Worm (Caenorhabditis elegans) whole organism, L4 larva: Measurements from ENCODE around the gene nep-26.

ENCODE experiments used
- D1046.2 ChIP-seq: fragments of 200-800 bp; sonication (Bioruptor generic); IDR thresholded peaks from 2 replicates; pipeline ENCODE4 v1.3.6; 2022; ENCODE audit warnings: missing genetic modification characterization, missing compliant biosample characterization
- F26F4.8 ChIP-seq: fragments of 200-800 bp; sonication (Bioruptor generic); conservative IDR thresholded peaks from 2 replicates; pipeline ENCODE4 v1.3.6; 2022; ENCODE audit warnings: missing genetic modification characterization, missing compliant biosample characterization
- F37D6.2 ChIP-seq: sonication (generic microtip); optimal IDR thresholded peaks from 2 replicates; lab custom pipeline; 2016; ENCODE audit warnings: mild to moderate bottlenecking, missing genetic modification characterization, missing compliant biosample characterization
- T20F7.1 ChIP-seq: fragments of 200-800 bp; sonication (Bioruptor generic); optimal IDR thresholded peaks from 2 replicates; lab custom pipeline; 2018; ENCODE audit warnings: mild to moderate bottlenecking, missing genetic modification characterization, missing compliant biosample characterization
- Y105C5A.15 ChIP-seq: fragments of 200-800 bp; sonication (Bioruptor generic); IDR thresholded peaks from 2 replicates; pipeline ENCODE4 v1.3.6; 2022; ENCODE audit warnings: missing genetic modification characterization, missing compliant biosample characterization
- ZK337.2 ChIP-seq: fragments of 200-800 bp; sonication (Bioruptor generic); IDR thresholded peaks from 2 replicates; pipeline ENCODE4 v1.3.6; 2022; ENCODE audit warnings: missing genetic modification reagents, missing genetic modification characterization, missing compliant biosample characterization
- aha-1 ChIP-seq: fragments of 150-350 bp; peaks from one replicate; lab custom pipeline; 2014; ENCODE audit warnings: missing biosample characterization, missing genetic modification characterization
- attf-4 ChIP-seq: sonication (generic microtip); optimal IDR thresholded peaks from 3 replicates; lab custom pipeline; 2017; ENCODE audit warnings: missing biosample characterization, missing genetic modification characterization
- ceh-28 ChIP-seq: fragments of 150-350 bp; optimal IDR thresholded peaks from 2 replicates; lab custom pipeline; 2014; ENCODE audit warnings: missing biosample characterization, missing genetic modification reagents, missing genetic modification characterization
- cey-2 ChIP-seq: sonication (generic microtip); optimal IDR thresholded peaks from 3 replicates; lab custom pipeline; 2017; ENCODE audit warnings: missing genetic modification characterization, mild to moderate bottlenecking, missing compliant biosample characterization, antibody characterized with exemption, borderline replicate concordance; ENCODE audit not compliant: insufficient read depth
- ctbp-1 ChIP-seq: fragments of 200-800 bp; sonication (Bioruptor generic); IDR thresholded peaks from 2 replicates; pipeline ENCODE4 v1.3.6; 2022; ENCODE audit warnings: missing genetic modification reagents, missing genetic modification characterization, missing compliant biosample characterization
- daf-12 ChIP-seq: fragments of 150-350 bp; optimal IDR thresholded peaks from 2 replicates; lab custom pipeline; 2014; ENCODE audit warnings: missing biosample characterization, missing genetic modification reagents, missing genetic modification characterization
- daf-19 ChIP-seq: fragments of 200-800 bp; sonication (Bioruptor generic); conservative IDR thresholded peaks from 2 replicates; pipeline ENCODE4 v1.3.6; 2022; ENCODE audit warnings: missing genetic modification characterization, missing compliant biosample characterization
- dmd-6 ChIP-seq: fragments of 200-800 bp; sonication (Bioruptor generic); IDR thresholded peaks from 2 replicates; pipeline ENCODE4 v1.3.6; 2022; ENCODE audit warnings: missing genetic modification reagents, missing genetic modification characterization, missing compliant biosample characterization
- duxl-1 ChIP-seq: sonication (generic microtip); optimal IDR thresholded peaks from 2 replicates; lab custom pipeline; 2016; ENCODE audit warnings: mild to moderate bottlenecking, missing genetic modification characterization, moderate library complexity, missing compliant biosample characterization; ENCODE audit not compliant: poor library complexity
- egl-43 ChIP-seq: fragments of 200-800 bp; sonication (Bioruptor generic); IDR thresholded peaks from 2 replicates; pipeline ENCODE4 v1.3.6; 2022; ENCODE audit warnings: missing genetic modification reagents, missing genetic modification characterization, missing compliant biosample characterization
- fos-1 ChIP-seq: fragments of 150-350 bp; optimal IDR thresholded peaks from 2 replicates; lab custom pipeline; 2014; ENCODE audit warnings: missing biosample characterization, missing genetic modification characterization
- hmg-1.1 ChIP-seq: fragments of 200-800 bp; sonication (Bioruptor generic); IDR thresholded peaks from 2 replicates; pipeline ENCODE4 v1.3.6; 2022; ENCODE audit warnings: missing genetic modification reagents, missing genetic modification characterization, missing compliant biosample characterization
- lin-15B ChIP-seq: fragments of 150-350 bp; sonication (generic microtip); optimal IDR thresholded peaks from 3 replicates; lab custom pipeline; 2014; ENCODE audit warnings: missing biosample characterization, missing genetic modification characterization
- lin-38 ChIP-seq: fragments of 200-800 bp; sonication (Bioruptor generic); IDR thresholded peaks from 2 replicates; pipeline ENCODE4 v1.3.6; 2022; ENCODE audit warnings: missing genetic modification reagents, missing genetic modification characterization, missing compliant biosample characterization
- madf-5 ChIP-seq, 2 experiments: fragments of 200-800 bp; sonication (Bioruptor generic); IDR thresholded peaks; 2 replicates each; pipeline ENCODE4 v1.3.6; 2022; ENCODE audit warnings: missing compliant biosample characterization in 2 of 2, missing genetic modification characterization in 2 of 2
- madf-9 ChIP-seq: fragments of 200-800 bp; sonication (Bioruptor generic); conservative IDR thresholded peaks from 2 replicates; pipeline ENCODE4 v1.3.6; 2022; ENCODE audit warnings: missing genetic modification reagents, missing genetic modification characterization, missing compliant biosample characterization
- mdl-1 ChIP-seq, 2 experiments: fragments of 150-350 bp in 1 of 2; sonication (generic microtip) in 1 of 2; optimal IDR thresholded peaks; 2 replicates each; lab custom pipeline; 2014 to 2017; ENCODE audit warnings: missing biosample characterization in 2 of 2, missing genetic modification characterization in 2 of 2
- mep-1 ChIP-seq: fragments of 150-350 bp; sonication (generic microtip); optimal IDR thresholded peaks from 3 replicates; lab custom pipeline; 2014; ENCODE audit warnings: missing biosample characterization, missing genetic modification characterization
- mes-2 ChIP-seq: sonication (generic microtip); optimal IDR thresholded peaks from 2 replicates; lab custom pipeline; 2016; ENCODE audit warnings: missing genotype, mild to moderate bottlenecking, missing genetic modification characterization, missing compliant biosample characterization; ENCODE audit not compliant: poor library complexity, severe bottlenecking
- mxl-2 ChIP-seq: fragments of 200-800 bp; sonication (Bioruptor generic); conservative IDR thresholded peaks from 2 replicates; pipeline ENCODE4 v1.3.6; 2022; ENCODE audit warnings: missing genetic modification reagents, missing genetic modification characterization, missing compliant biosample characterization
- nhr-10 ChIP-seq: fragments of 150-350 bp; optimal IDR thresholded peaks from 2 replicates; lab custom pipeline; 2014; ENCODE audit warnings: missing biosample characterization, missing genetic modification characterization
- nhr-11 ChIP-seq: fragments of 150-350 bp; optimal IDR thresholded peaks from 2 replicates; lab custom pipeline; 2014; ENCODE audit warnings: missing biosample characterization, missing genetic modification characterization
- nhr-111 ChIP-seq: fragments of 200-800 bp; sonication (Bioruptor generic); optimal IDR thresholded peaks from 2 replicates; lab custom pipeline; 2018; ENCODE audit warnings: mild to moderate bottlenecking, missing genetic modification characterization, missing compliant biosample characterization
- nhr-25 ChIP-seq: sonication (generic microtip); optimal IDR thresholded peaks from 2 replicates; lab custom pipeline; 2017; ENCODE audit warnings: missing genetic modification characterization, mild to moderate bottlenecking, missing compliant biosample characterization, antibody characterized with exemption, moderate library complexity, borderline replicate concordance; ENCODE audit not compliant: insufficient read depth
- nhr-42 ChIP-seq: fragments of 200-800 bp; sonication (Bioruptor generic); IDR thresholded peaks from 2 replicates; pipeline ENCODE4 v1.3.6; 2022; ENCODE audit warnings: missing genetic modification characterization, missing compliant biosample characterization
- nhr-77 ChIP-seq: fragments of 150-350 bp; optimal IDR thresholded peaks from 2 replicates; lab custom pipeline; 2014; ENCODE audit warnings: missing biosample characterization, missing genetic modification characterization
- php-3 ChIP-seq: fragments of 200-800 bp; sonication (Bioruptor generic); IDR thresholded peaks from 2 replicates; pipeline ENCODE4 v1.3.6; 2022; ENCODE audit warnings: missing genetic modification reagents, missing genetic modification characterization, missing compliant biosample characterization
- set-16 ChIP-seq: fragments of 200-800 bp; sonication (Bioruptor generic); IDR thresholded peaks from 2 replicates; pipeline ENCODE4 v1.3.6; 2022; ENCODE audit warnings: missing genetic modification reagents, missing genetic modification characterization, missing compliant biosample characterization
- skn-1 ChIP-seq: fragments of 150-350 bp; optimal IDR thresholded peaks from 2 replicates; lab custom pipeline; 2014; ENCODE audit warnings: missing biosample characterization, missing genetic modification characterization
- spr-1 ChIP-seq: sonication (generic microtip); optimal IDR thresholded peaks from 2 replicates; lab custom pipeline; 2016; ENCODE audit warnings: mild to moderate bottlenecking, missing genetic modification characterization, missing compliant biosample characterization
- tag-97 ChIP-seq: fragments of 200-800 bp; sonication (Bioruptor generic); IDR thresholded peaks from 2 replicates; pipeline ENCODE4 v1.3.6; 2022; ENCODE audit warnings: missing genetic modification characterization, missing compliant biosample characterization
- unc-130 ChIP-seq: sonication (generic microtip); optimal IDR thresholded peaks from 2 replicates; lab custom pipeline; 2016; ENCODE audit warnings: missing genetic modification reagents, missing genetic modification characterization, missing compliant biosample characterization
- zag-1 ChIP-seq: fragments of 150-350 bp; optimal IDR thresholded peaks from 2 replicates; lab custom pipeline; 2014; ENCODE audit warnings: missing biosample characterization, missing genetic modification characterization

Gene nep-26

ce11 chrII:10248355-10249041 is 51.4 kb downstream of the nep-26 start, which contains the start of gene atad-3 (continued):
- TF ChIP-seq F26F4.8 (no peak), nhr-10 (peak; percentile 25), mdl-1 (tag; optimal IDR thresholded peaks at IDR 0.05; lab: Kevin White, UChicago) (peak in 1 of 2 experiments; percentile 48), nhr-42 (GFP tag; lab: Robert Waterston, UW) (peak; percentile 95), nhr-77 (tag; lab: Kevin White, UChicago) (peak; percentile 85), daf-19 (GFP tag; lab: Robert Waterston, UW) (peak; percentile 81; the same call in 1 of the 2 replicates), fos-1 (tag; lab: Kevin White, UChicago) (no peak), nhr-111 (GFP tag; lab: Kevin White, UChicago) (no peak), ceh-28 (tag; lab: Kevin White, UChicago) (no peak), attf-4 (tag; lab: Kevin White, UChicago) (no peak), hmg-1.1 (GFP tag; lab: Robert Waterston, UW) (peak; percentile 98), aha-1 (peak; percentile 90), cey-2 (no peak), Y105C5A.15 (GFP tag; lab: Robert Waterston, UW) (peak; percentile 59; the same call in 1 of the 2 replicates), ctbp-1 (peak; percentile 94), duxl-1 (tag; lab: Kevin White, UChicago) (peak; percentile 67), nhr-25 (no peak), mxl-2 (GFP tag; lab: Robert Waterston, UW) (peak; percentile 82), unc-130 (peak; percentile 77), set-16 (GFP tag; lab: Robert Waterston, UW) (peak; percentile 58), T20F7.1 (no peak), php-3 (GFP tag; lab: Robert Waterston, UW) (peak; percentile 82), mep-1 (tag; lab: Kevin White, UChicago) (peak; percentile 92)

- 0 out of 2 replicates have a peak, but pooled peaks have one; percentile 33 for TF ChIP-seq hmg-1.1 (GFP tag; lab: Robert Waterston, UW)
- peak; percentile 37; the same call in 1 of the 2 replicates for TF ChIP-seq egl-43 (GFP tag; lab: Robert Waterston, UW)
- 0 out of 2 replicates have a peak, but pooled peaks have one; percentile 9 for TF ChIP-seq ZK337.2 (GFP tag; lab: Robert Waterston, UW)
- peak; percentile 66; the same call in 1 of the 2 replicates for TF ChIP-seq D1046.2 (GFP tag; lab: Robert Waterston, UW)
- TF ChIP-seq mes-2 (tag; lab: Kevin White, UChicago): peak; percentile 72
- peak; percentile 12; the same call in 1 of the 2 replicates for TF ChIP-seq nhr-42 (GFP tag; lab: Robert Waterston, UW)
- 0 out of 2 replicates have a peak, but pooled peaks have one; percentile 43 for TF ChIP-seq madf-9 (GFP tag; lab: Robert Waterston, UW)
- TF ChIP-seq dmd-6 (GFP tag; lab: Robert Waterston, UW): 0 out of 2 replicates have a peak, but pooled peaks have one; percentile 26
These were observed 52.2 kb downstream of the nep-26 start, which contains the start of gene nrde-2 for ce11 chrII:10247594-10248283. Gene nrde-2 (minus strand): TSS chrII:10247638.

- TF ChIP-seq fos-1 (tag; lab: Kevin White, UChicago) (no peak), daf-19 (GFP tag; lab: Robert Waterston, UW) (0 out of 2 replicates have a peak, but pooled peaks have one; percentile 65), spr-1 (no peak), skn-1 (no peak), nhr-42 (GFP tag; lab: Robert Waterston, UW) (no peak), F37D6.2 (no peak), daf-12 (tag; lab: Kevin White, UChicago) (no peak), tag-97 (GFP tag; lab: Robert Waterston, UW) (no peak), lin-38 (0 out of 2 replicates have a peak, but pooled peaks have one; percentile 4), D1046.2 (GFP tag; lab: Robert Waterston, UW) (no peak), lin-15B (tag; lab: Kevin White, UChicago) (no peak), madf-5 (GFP tag; IDR thresholded peaks at IDR 0.05; lab: Robert Waterston, UW) (0 out of 4 replicates have a peak, but pooled peaks of 1 of the 2 experiments have one; percentile 47), zag-1 (tag; lab: Kevin White, UChicago) (no peak), nhr-11 (tag; lab: Kevin White, UChicago) (no peak), dmd-6 (GFP tag; lab: Robert Waterston, UW) (no peak)
- TF ChIP-seq, all 104 proteins: peak for 3
These were observed 52.8 kb downstream of the nep-26 start for ce11 chrII:10247154-10247553.
